Worm (Caenorhabditis elegans): Measurements from ENCODE around the gene rnp-2.

DNA sequence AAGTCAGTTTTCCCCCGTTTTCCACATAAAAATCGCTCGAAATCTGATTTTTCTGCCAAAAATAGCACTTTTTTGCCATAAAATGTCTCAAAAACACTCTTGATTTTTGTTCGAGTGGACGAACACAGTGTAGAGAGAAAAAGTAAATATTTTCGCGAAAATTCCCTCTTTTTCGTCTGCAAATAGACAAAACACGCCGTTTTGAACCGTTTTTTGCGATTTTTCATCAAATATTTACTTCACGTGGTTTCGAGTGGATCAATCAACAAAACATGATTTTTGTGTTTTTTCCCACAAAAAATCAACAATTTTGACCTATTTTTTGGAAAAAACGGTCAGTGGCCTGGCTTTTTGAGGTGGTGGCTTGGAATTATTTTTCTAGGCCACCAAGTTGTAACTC lies 37.2 kb downstream of the rnp-2 start:
- TF ChIP-seq ztf-11 (tag; optimal IDR thresholded peaks at IDR 0.05) (no peak), unc-62 (GFP tag; optimal IDR thresholded peaks at IDR 0.05) (no peak), nhr-12 (tag; optimal IDR thresholded peaks at IDR 0.05) (no peak), flh-1 (GFP tag; optimal IDR thresholded peaks at IDR 0.05) (no peak), pha-4 (tag; optimal IDR thresholded peaks at IDR 0.05) (no peak), lsy-2 (tag; optimal IDR thresholded peaks at IDR 0.05) (no peak), blmp-1 (tag; optimal IDR thresholded peaks at IDR 0.05) (no peak), nhr-28 (tag; optimal IDR thresholded peaks at IDR 0.05) (no peak), ces-1 (GFP tag; optimal IDR thresholded peaks at IDR 0.05) (no peak), sptf-1 (tag; optimal IDR thresholded peaks at IDR 0.05) (no peak)

All from whole organism, mixed stage, embryonic.